Worm (Caenorhabditis elegans): ENCODE results near the gene C42D4.18.

Gene C42D4.18

ce11 chrIV:7166553-7166952, at the start of gene C42D4.18:
Gene C42D4.18, plus strand, starts transcription at chrIV:7166783.
- no peak for TF ChIP-seq ztf-11 (tag; optimal IDR thresholded peaks at IDR 0.05)
- no peak for TF ChIP-seq sem-4 (tag; optimal IDR thresholded peaks at IDR 0.05)
- TF ChIP-seq sma-9 (GFP tag; optimal IDR thresholded peaks at IDR 0.05) = peak; percentile 36
- TF ChIP-seq sma-9 (tag; optimal IDR thresholded peaks at IDR 0.05) = no peak
- no peak for TF ChIP-seq peb-1 (tag; optimal IDR thresholded peaks at IDR 0.05)
- no peak for TF ChIP-seq nhr-23 (tag; optimal IDR thresholded peaks at IDR 0.05)
- no peak for TF ChIP-seq ztf-4 (tag; optimal IDR thresholded peaks at IDR 0.05)
- TF ChIP-seq aly-2 (tag; optimal IDR thresholded peaks at IDR 0.05) = no peak
- no peak for TF ChIP-seq nhr-11 (tag; optimal IDR thresholded peaks at IDR 0.05)
- TF ChIP-seq ZK546.5 (tag; optimal IDR thresholded peaks at IDR 0.05) = no peak
- TF ChIP-seq nhr-10 (tag; optimal IDR thresholded peaks at IDR 0.05) = no peak
- no peak for TF ChIP-seq nhr-21 (tag; optimal IDR thresholded peaks at IDR 0.05)
- no peak for TF ChIP-seq nhr-6 (tag; optimal IDR thresholded peaks at IDR 0.05)
- no peak for TF ChIP-seq nhr-12 (tag; optimal IDR thresholded peaks at IDR 0.05)
- no peak for TF ChIP-seq ztf-1 (GFP tag; conservative IDR thresholded peaks at IDR 0.05)
- no peak for TF ChIP-seq F13H6.1 (tag; optimal IDR thresholded peaks at IDR 0.05)
- no peak for TF ChIP-seq egl-27 (tag; optimal IDR thresholded peaks at IDR 0.05)
- no peak for TF ChIP-seq Y55F3AM.14 (GFP tag; optimal IDR thresholded peaks at IDR 0.05)
- TF ChIP-seq ceh-16 (tag; optimal IDR thresholded peaks at IDR 0.05) = no peak
- peak in 1 of 2 experiments; percentile 48 for TF ChIP-seq lsy-2 (tag; optimal IDR thresholded peaks at IDR 0.05)
- TF ChIP-seq skn-1 (tag; optimal IDR thresholded peaks at IDR 0.05) = no peak
- no peak for TF ChIP-seq sma-3 (GFP tag; optimal IDR thresholded peaks at IDR 0.05)
- no peak for TF ChIP-seq mbf-1 (tag; optimal IDR thresholded peaks at IDR 0.05)
- no peak for TF ChIP-seq elt-3 (tag; optimal IDR thresholded peaks at IDR 0.05)
- TF ChIP-seq zag-1 (tag; optimal IDR thresholded peaks at IDR 0.05) = no peak
- no peak for TF ChIP-seq lin-13 (GFP tag; optimal IDR thresholded peaks at IDR 0.05)
- no peak for TF ChIP-seq fos-1 (tag; optimal IDR thresholded peaks at IDR 0.05)
- no peak for TF ChIP-seq R02D3.7 (tag; optimal IDR thresholded peaks at IDR 0.05)
- peak; percentile 26 for TF ChIP-seq nhr-129 (tag; optimal IDR thresholded peaks at IDR 0.05)
- no peak for TF ChIP-seq nhr-25 (tag; optimal IDR thresholded peaks at IDR 0.05)
- no peak for TF ChIP-seq mab-5 (tag; optimal IDR thresholded peaks at IDR 0.05)
- no peak for TF ChIP-seq elt-1 (tag; optimal IDR thresholded peaks at IDR 0.05)
- TF ChIP-seq ama-1 (optimal IDR thresholded peaks at IDR 0.05) = no peak
- TF ChIP-seq alr-1 (tag; optimal IDR thresholded peaks at IDR 0.05) = no peak
- TF ChIP-seq crh-2 (tag; optimal IDR thresholded peaks at IDR 0.05) = no peak
- TF ChIP-seq lin-11 (tag; optimal IDR thresholded peaks at IDR 0.05) = no peak
- TF ChIP-seq unc-39 (tag; optimal IDR thresholded peaks at IDR 0.05) = no peak
- TF ChIP-seq lin-39 (tag; optimal IDR thresholded peaks at IDR 0.05) = no peak
- TF ChIP-seq C34F6.9 (tag; optimal IDR thresholded peaks at IDR 0.05) = peak; percentile 62
- no peak for TF ChIP-seq snpc-4 (tag; optimal IDR thresholded peaks at IDR 0.05)
- TF ChIP-seq unc-55 (GFP tag; optimal IDR thresholded peaks at IDR 0.05) = peak; percentile 55
- no peak for TF ChIP-seq ceh-82 (tag; optimal IDR thresholded peaks at IDR 0.05)
- peak in 1 of 2 experiments; percentile 37 for TF ChIP-seq mdl-1 (tag; optimal IDR thresholded peaks at IDR 0.05)
- TF ChIP-seq gmeb-1 (tag; optimal IDR thresholded peaks at IDR 0.05) = no peak
- no peak for TF ChIP-seq dmd-4 (tag; optimal IDR thresholded peaks at IDR 0.05)
- no peak for TF ChIP-seq nhr-237 (tag; optimal IDR thresholded peaks at IDR 0.05)
- no peak for TF ChIP-seq blmp-1 (tag; optimal IDR thresholded peaks at IDR 0.05; ENCODE audit: insufficient read depth)
